Worm (Caenorhabditis elegans) whole organism, L4 larva: ENCODE measurements around the gene Y57G11C.8.

ENCODE experiments used
- F49E8.2 ChIP-seq: sonication (generic microtip); optimal IDR thresholded peaks from 2 replicates; lab custom pipeline; 2016; ENCODE audit warnings: missing compliant biosample characterization, mild to moderate bottlenecking, missing genetic modification characterization, borderline replicate concordance
- R02D3.7 ChIP-seq: fragments of 150-350 bp; sonication (generic microtip); optimal IDR thresholded peaks from 3 replicates; lab custom pipeline; 2014; ENCODE audit warnings: missing biosample characterization, missing genetic modification characterization
- ZK546.5 ChIP-seq, 2 experiments: sonication (generic microtip); optimal IDR thresholded peaks; 2 replicates each; lab custom pipeline; 2017; ENCODE audit warnings: missing biosample characterization in 2 of 2, missing genetic modification characterization in 2 of 2
- aha-1 ChIP-seq: fragments of 150-350 bp; peaks from one replicate; lab custom pipeline; 2014; ENCODE audit warnings: missing biosample characterization, missing genetic modification characterization
- ama-1 ChIP-seq: fragments of 150-350 bp; optimal IDR thresholded peaks from 2 replicates; lab custom pipeline; 2014; ENCODE audit warnings: inconsistent platforms, mixed read lengths
- ceh-44 ChIP-seq: fragments of 200-800 bp; sonication (Bioruptor generic); IDR thresholded peaks from 2 replicates; pipeline ENCODE4 v1.3.6; 2022; ENCODE audit warnings: missing genetic modification reagents, missing genetic modification characterization, missing compliant biosample characterization
- ctbp-1 ChIP-seq: fragments of 200-800 bp; sonication (Bioruptor generic); IDR thresholded peaks from 2 replicates; pipeline ENCODE4 v1.3.6; 2022; ENCODE audit warnings: missing genetic modification reagents, missing genetic modification characterization, missing compliant biosample characterization
- duxl-1 ChIP-seq: sonication (generic microtip); optimal IDR thresholded peaks from 2 replicates; lab custom pipeline; 2016; ENCODE audit warnings: mild to moderate bottlenecking, missing genetic modification characterization, moderate library complexity, missing compliant biosample characterization; ENCODE audit not compliant: poor library complexity
- egl-43 ChIP-seq: fragments of 200-800 bp; sonication (Bioruptor generic); IDR thresholded peaks from 2 replicates; pipeline ENCODE4 v1.3.6; 2022; ENCODE audit warnings: missing genetic modification reagents, missing genetic modification characterization, missing compliant biosample characterization
- gei-8 ChIP-seq: fragments of 200-800 bp; sonication (Bioruptor generic); optimal IDR thresholded peaks from 2 replicates; lab custom pipeline; 2018; ENCODE audit warnings: mild to moderate bottlenecking, missing genetic modification characterization, missing compliant biosample characterization
- hif-1 ChIP-seq, 2 experiments: sonication (generic microtip); optimal IDR thresholded peaks; 2 replicates each; lab custom pipeline; 2016 to 2017; ENCODE audit warnings: missing compliant biosample characterization in 2 of 2, missing genetic modification characterization in 2 of 2, missing genetic modification reagents in 2 of 2, missing genotype in 2 of 2, mild to moderate bottlenecking in 1 of 2
- hlh-11 ChIP-seq: fragments of 200-800 bp; sonication (Bioruptor generic); optimal IDR thresholded peaks from 2 replicates; lab custom pipeline; 2018; ENCODE audit warnings: mild to moderate bottlenecking, missing genetic modification characterization, missing compliant biosample characterization
- hlh-30 ChIP-seq: sonication (generic microtip); optimal IDR thresholded peaks from 2 replicates; lab custom pipeline; 2017; ENCODE audit warnings: antibody characterized with exemption, mild to moderate bottlenecking, missing genetic modification characterization, missing compliant biosample characterization; ENCODE audit not compliant: insufficient read depth
- hmg-1.1 ChIP-seq: fragments of 200-800 bp; sonication (Bioruptor generic); IDR thresholded peaks from 2 replicates; pipeline ENCODE4 v1.3.6; 2022; ENCODE audit warnings: missing genetic modification reagents, missing genetic modification characterization, missing compliant biosample characterization
- jun-1 ChIP-seq: fragments of 150-350 bp; optimal IDR thresholded peaks from 2 replicates; lab custom pipeline; 2014; ENCODE audit warnings: missing biosample characterization, missing genetic modification reagents, missing genetic modification characterization
- lin-13 ChIP-seq: fragments of 150-350 bp; optimal IDR thresholded peaks from 2 replicates; lab custom pipeline; 2014; ENCODE audit warnings: missing biosample characterization, missing genetic modification reagents, missing genetic modification characterization
- lin-38 ChIP-seq: fragments of 200-800 bp; sonication (Bioruptor generic); IDR thresholded peaks from 2 replicates; pipeline ENCODE4 v1.3.6; 2022; ENCODE audit warnings: missing genetic modification reagents, missing genetic modification characterization, missing compliant biosample characterization
- lsy-2 ChIP-seq, 2 experiments: fragments of 150-350 bp in 1 of 2; sonication (generic microtip) in 1 of 2; optimal IDR thresholded peaks; 2 replicates each; lab custom pipeline; 2014 to 2017; ENCODE audit warnings: missing biosample characterization in 2 of 2, missing genetic modification characterization in 2 of 2
- mdt-29 ChIP-seq: fragments of 200-800 bp; sonication (Bioruptor generic); IDR thresholded peaks from 2 replicates; pipeline ENCODE4 v1.3.6; 2022; ENCODE audit warnings: missing genetic modification reagents, missing genetic modification characterization, missing compliant biosample characterization
- mep-1 ChIP-seq: fragments of 150-350 bp; sonication (generic microtip); optimal IDR thresholded peaks from 3 replicates; lab custom pipeline; 2014; ENCODE audit warnings: missing biosample characterization, missing genetic modification characterization
- mxl-2 ChIP-seq: fragments of 200-800 bp; sonication (Bioruptor generic); conservative IDR thresholded peaks from 2 replicates; pipeline ENCODE4 v1.3.6; 2022; ENCODE audit warnings: missing genetic modification reagents, missing genetic modification characterization, missing compliant biosample characterization
- nhr-102 ChIP-seq: sonication (generic microtip); optimal IDR thresholded peaks from 2 replicates; lab custom pipeline; 2016; ENCODE audit warnings: mild to moderate bottlenecking, missing genetic modification characterization, moderate library complexity, missing compliant biosample characterization
- nhr-76 ChIP-seq: fragments of 150-350 bp; optimal IDR thresholded peaks from 2 replicates; lab custom pipeline; 2014; ENCODE audit warnings: missing biosample characterization, missing genetic modification characterization
- set-16 ChIP-seq: fragments of 200-800 bp; sonication (Bioruptor generic); IDR thresholded peaks from 2 replicates; pipeline ENCODE4 v1.3.6; 2022; ENCODE audit warnings: missing genetic modification reagents, missing genetic modification characterization, missing compliant biosample characterization
- snpc-1.2 ChIP-seq: fragments of 200-800 bp; sonication (Bioruptor generic); IDR thresholded peaks from 2 replicates; pipeline ENCODE4 v1.3.6; 2022; ENCODE audit warnings: missing genetic modification reagents, missing genetic modification characterization, missing compliant biosample characterization
- unc-130 ChIP-seq: sonication (generic microtip); optimal IDR thresholded peaks from 2 replicates; lab custom pipeline; 2016; ENCODE audit warnings: missing genetic modification reagents, missing genetic modification characterization, missing compliant biosample characterization
- unc-39 ChIP-seq: sonication (generic microtip); optimal IDR thresholded peaks from 2 replicates; lab custom pipeline; 2017; ENCODE audit warnings: missing biosample characterization, missing genetic modification characterization

Gene Y57G11C.8

ce11 chrIV:14781537-14781936 lies at the start of gene Y57G11C.8:
Gene Y57G11C.8, plus strand, starts transcription at chrIV:14781837.
- TF ChIP-seq lsy-2 (tag; optimal IDR thresholded peaks at IDR 0.05; lab: Kevin White, UChicago): no peak
- no peak for TF ChIP-seq duxl-1 (tag; lab: Kevin White, UChicago)
- TF ChIP-seq hlh-11 (tag; lab: Kevin White, UChicago): no peak
- no peak for TF ChIP-seq ZK546.5 (tag; optimal IDR thresholded peaks at IDR 0.05; lab: Kevin White, UChicago)
- no peak for TF ChIP-seq unc-39 (tag; lab: Kevin White, UChicago)
- TF ChIP-seq R02D3.7 (tag; lab: Kevin White, UChicago): no peak
- TF ChIP-seq F49E8.2: no peak
- TF ChIP-seq mdt-29 (GFP tag; lab: Robert Waterston, UW): no peak
- no peak for TF ChIP-seq ceh-44 (GFP tag; lab: Robert Waterston, UW)
- TF ChIP-seq hif-1 (tag; optimal IDR thresholded peaks at IDR 0.05; lab: Kevin White, UChicago): no peak
- TF ChIP-seq hmg-1.1 (GFP tag; lab: Robert Waterston, UW): no peak
- no peak for TF ChIP-seq nhr-102 (tag; lab: Kevin White, UChicago)
- no peak for TF ChIP-seq mep-1
- TF ChIP-seq nhr-76 (tag; lab: Kevin White, UChicago): no peak
- no peak for TF ChIP-seq hlh-30
- no peak for TF ChIP-seq gei-8 (GFP tag; lab: Kevin White, UChicago)
- TF ChIP-seq mxl-2 (GFP tag; lab: Robert Waterston, UW): no peak
- TF ChIP-seq jun-1 (tag; lab: Kevin White, UChicago): no peak

ce11 chrIV:14740177-14740576 lies 41.5 kb upstream of the Y57G11C.8 start:
- TF ChIP-seq hmg-1.1 (GFP tag; lab: Robert Waterston, UW) (0 out of 2 replicates have a peak, but pooled peaks have one; percentile 32), lin-38 (GFP tag; lab: Robert Waterston, UW) (peak; percentile 37), snpc-1.2 (GFP tag; lab: Robert Waterston, UW) (0 out of 2 replicates have a peak, but pooled peaks have one; percentile 11)

ce11 chrIV:14741926-14742325 lies 39.7 kb upstream of the Y57G11C.8 start:
- TF ChIP-seq aha-1 (peak; percentile 96), hmg-1.1 (GFP tag; lab: Robert Waterston, UW) (no peak), ctbp-1 (GFP tag; lab: Robert Waterston, UW) (no peak), hif-1 (tag; optimal IDR thresholded peaks at IDR 0.05; lab: Kevin White, UChicago) (no peak), unc-130 (GFP tag; lab: Kevin White, UChicago) (no peak), lin-13 (GFP tag; lab: Kevin White, UChicago) (no peak)

- TF ChIP-seq snpc-1.2 (GFP tag; lab: Robert Waterston, UW) (peak; percentile 67; the same call in 1 of the 2 replicates), set-16 (GFP tag; lab: Robert Waterston, UW) (peak; percentile 84; the same call in 1 of the 2 replicates), lin-38 (GFP tag; lab: Robert Waterston, UW) (peak; percentile 16; the same call in 1 of the 2 replicates)
Measured at ce11 chrIV:14747578-14748208, 33.9 kb upstream of the Y57G11C.8 start.

ce11 chrIV:14754912-14755311 lies 26.7 kb upstream of the Y57G11C.8 start, which contains the start of gene Y57G11C.499:
Gene Y57G11C.499, minus strand, starts transcription at chrIV:14754934.
- TF ChIP-seq ama-1 (lab: Kevin White, UChicago): no peak
- TF ChIP-seq snpc-1.2 (GFP tag; lab: Robert Waterston, UW): peak; percentile 91

ce11 chrIV:14757786-14758185 lies 23.9 kb upstream of the Y57G11C.8 start:
- TF ChIP-seq snpc-1.2 (GFP tag; lab: Robert Waterston, UW): peak; percentile 59; the same call in 1 of the 2 replicates
- TF ChIP-seq egl-43: no peak
